Fruit fly (Drosophila melanogaster): ENCODE measurements around the gene Mms19.

Gene Mms19

DNA sequence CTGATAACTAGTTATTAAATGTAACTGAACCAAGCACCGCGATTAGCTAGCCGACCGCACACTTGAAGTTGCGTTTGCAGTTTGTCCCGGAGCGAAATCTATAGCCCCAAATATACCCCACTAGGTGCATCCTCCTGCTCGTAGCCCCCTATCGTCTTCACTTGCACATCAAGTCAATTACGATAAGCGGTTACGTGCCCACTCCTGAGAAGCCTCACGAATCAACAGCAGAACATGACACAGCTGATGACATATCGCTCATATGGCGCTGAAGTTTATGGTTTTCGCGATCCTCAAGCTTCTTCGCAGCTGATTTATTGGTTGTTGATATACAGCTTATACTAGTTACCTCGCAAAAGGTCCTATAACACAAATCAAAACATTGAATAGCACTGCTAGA is 28.9 kb downstream of the Mms19 start:
- TF ChIP-seq Dll (optimal IDR thresholded peaks at IDR 0.05) (no peak), psq (optimal IDR thresholded peaks at IDR 0.05) (no peak), usp (GFP tag; optimal IDR thresholded peaks at IDR 0.05) (no peak)

- TF ChIP-seq Dll (optimal IDR thresholded peaks at IDR 0.05) = no peak
- no peak for TF ChIP-seq EcR (GFP tag; optimal IDR thresholded peaks at IDR 0.05)
- no peak for TF ChIP-seq usp (GFP tag; optimal IDR thresholded peaks at IDR 0.05)
- no peak for TF ChIP-seq CG8478 (optimal IDR thresholded peaks at IDR 0.05)
Observed at dm6 chr3R:5261996-5262535, 29.7 kb downstream of the Mms19 start.

dm6 chr3R:5262592-5262991 is 30.2 kb downstream of the Mms19 start, which contains the start of gene Tim17a2:
TSS of gene Tim17a2 (minus strand) at chr3R:5262692.
- TF ChIP-seq psq (optimal IDR thresholded peaks at IDR 0.05) (no peak), usp (GFP tag; optimal IDR thresholded peaks at IDR 0.05) (no peak), CG8478 (optimal IDR thresholded peaks at IDR 0.05) (no peak), pan (optimal IDR thresholded peaks at IDR 0.05) (no peak), Dll (optimal IDR thresholded peaks at IDR 0.05) (no peak)

- TF ChIP-seq psq (optimal IDR thresholded peaks at IDR 0.05) = no peak
- TF ChIP-seq CG8478 (optimal IDR thresholded peaks at IDR 0.05) = peak; percentile 55
- TF ChIP-seq EcR (GFP tag; optimal IDR thresholded peaks at IDR 0.05) = peak in 1 of 2 experiments; percentile 11
- no peak for TF ChIP-seq usp (GFP tag; optimal IDR thresholded peaks at IDR 0.05)
Observed at dm6 chr3R:5263311-5264250, 31.2 kb downstream of the Mms19 start.

DNA sequence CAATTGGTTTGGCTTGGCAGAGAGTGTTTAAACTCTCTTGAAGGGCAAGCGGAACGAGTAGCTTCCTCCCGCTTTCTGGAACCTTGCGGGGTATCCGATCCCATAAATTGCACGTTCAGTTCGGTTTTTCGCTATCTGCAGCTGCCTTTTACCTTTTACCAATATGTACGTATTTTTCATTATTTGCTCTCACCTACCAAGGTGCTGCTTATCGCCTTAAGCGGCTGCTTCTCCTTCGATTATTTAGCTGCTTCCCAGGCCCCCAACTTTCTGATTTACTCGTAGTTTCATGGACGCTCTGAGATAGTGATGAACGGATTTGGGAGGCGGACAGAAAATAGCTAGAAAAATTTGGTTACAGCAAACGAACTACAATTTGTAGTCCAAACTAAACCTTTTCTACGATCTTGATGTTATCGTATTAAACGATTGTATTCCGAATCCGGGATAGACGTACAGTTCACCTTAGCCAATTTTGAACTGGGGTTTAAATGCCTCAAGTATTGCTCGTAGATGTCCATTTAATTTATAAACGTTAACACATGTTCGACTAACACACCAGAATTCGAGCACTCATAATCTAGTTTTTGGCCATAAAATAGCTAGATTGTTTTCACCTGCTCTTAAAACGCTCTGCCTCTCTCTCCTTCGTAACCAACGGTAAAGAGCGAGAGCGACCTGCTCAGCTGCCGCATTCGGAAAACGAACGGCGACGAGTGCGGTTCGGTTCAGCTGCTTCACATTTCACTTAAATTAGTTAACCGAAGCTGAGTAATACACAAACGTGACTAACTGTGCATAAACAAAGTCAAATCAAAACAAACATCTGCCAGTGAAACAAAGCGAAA is 32.1 kb downstream of the Mms19 start:
- no peak for TF ChIP-seq psq (optimal IDR thresholded peaks at IDR 0.05)
- no peak for TF ChIP-seq usp (GFP tag; optimal IDR thresholded peaks at IDR 0.05)
- no peak for TF ChIP-seq EcR (GFP tag; optimal IDR thresholded peaks at IDR 0.05)
- no peak for TF ChIP-seq CG8478 (optimal IDR thresholded peaks at IDR 0.05)
- TF ChIP-seq pan (optimal IDR thresholded peaks at IDR 0.05) = no peak
- TF ChIP-seq Dll (optimal IDR thresholded peaks at IDR 0.05) = no peak

dm6 chr3R:5266282-5266681 is 33.9 kb downstream of the Mms19 start:
- no peak for TF ChIP-seq usp (GFP tag; optimal IDR thresholded peaks at IDR 0.05)
- TF ChIP-seq CG8478 (optimal IDR thresholded peaks at IDR 0.05) = no peak
- TF ChIP-seq psq (optimal IDR thresholded peaks at IDR 0.05) = no peak
- TF ChIP-seq pan (optimal IDR thresholded peaks at IDR 0.05) = no peak
- TF ChIP-seq EcR (GFP tag; optimal IDR thresholded peaks at IDR 0.05) = no peak
- no peak for TF ChIP-seq Dll (optimal IDR thresholded peaks at IDR 0.05)

DNA sequence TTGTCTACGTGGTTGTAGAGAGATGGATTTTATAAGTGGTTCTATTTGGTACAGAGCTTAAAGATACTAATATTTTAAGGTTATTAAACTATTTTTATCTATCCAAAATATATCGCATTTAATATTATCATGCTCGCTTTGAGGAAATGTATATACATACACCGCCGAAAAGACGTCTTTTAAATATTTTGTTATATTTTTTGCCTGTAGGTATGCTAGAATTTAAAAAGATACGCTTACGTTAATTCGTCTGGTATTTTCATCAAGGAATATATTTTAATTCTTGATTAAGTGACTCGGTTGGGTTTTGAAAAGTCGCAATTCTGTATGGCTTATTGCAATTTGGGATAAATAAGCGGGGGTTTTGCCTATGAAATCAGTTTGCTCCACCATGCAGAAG is 36.2 kb downstream of the Mms19 start:
- TF ChIP-seq psq (optimal IDR thresholded peaks at IDR 0.05) = no peak
- TF ChIP-seq EcR (GFP tag; optimal IDR thresholded peaks at IDR 0.05) = no peak
- no peak for TF ChIP-seq Dll (optimal IDR thresholded peaks at IDR 0.05)
- TF ChIP-seq usp (GFP tag; optimal IDR thresholded peaks at IDR 0.05) = no peak
- no peak for TF ChIP-seq pan (optimal IDR thresholded peaks at IDR 0.05)
- TF ChIP-seq CG8478 (optimal IDR thresholded peaks at IDR 0.05) = no peak

DNA sequence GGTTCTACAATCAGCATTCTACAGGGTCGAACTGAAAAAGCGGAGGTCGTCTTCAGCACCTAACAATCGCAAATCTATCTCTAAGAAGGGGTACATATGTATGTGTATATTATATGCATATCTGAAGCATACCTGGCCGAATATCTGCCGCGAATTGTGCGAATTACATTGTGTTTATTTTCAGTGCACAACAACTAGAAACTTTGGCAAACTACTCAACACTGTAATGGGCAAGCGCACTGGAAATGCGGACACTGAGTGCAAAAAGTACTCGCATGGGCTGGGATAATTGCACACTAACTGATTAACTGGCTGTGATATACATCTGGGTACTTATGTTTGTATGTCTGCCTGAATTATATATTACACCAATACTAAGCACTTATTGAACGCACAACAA is 38.5 kb downstream of the Mms19 start:
- no peak for TF ChIP-seq pan (optimal IDR thresholded peaks at IDR 0.05)
- TF ChIP-seq EcR (GFP tag; optimal IDR thresholded peaks at IDR 0.05) = no peak
- TF ChIP-seq psq (optimal IDR thresholded peaks at IDR 0.05) = no peak
- no peak for TF ChIP-seq usp (GFP tag; optimal IDR thresholded peaks at IDR 0.05)
- TF ChIP-seq Dll (optimal IDR thresholded peaks at IDR 0.05) = no peak
- no peak for TF ChIP-seq CG8478 (optimal IDR thresholded peaks at IDR 0.05)

DNA sequence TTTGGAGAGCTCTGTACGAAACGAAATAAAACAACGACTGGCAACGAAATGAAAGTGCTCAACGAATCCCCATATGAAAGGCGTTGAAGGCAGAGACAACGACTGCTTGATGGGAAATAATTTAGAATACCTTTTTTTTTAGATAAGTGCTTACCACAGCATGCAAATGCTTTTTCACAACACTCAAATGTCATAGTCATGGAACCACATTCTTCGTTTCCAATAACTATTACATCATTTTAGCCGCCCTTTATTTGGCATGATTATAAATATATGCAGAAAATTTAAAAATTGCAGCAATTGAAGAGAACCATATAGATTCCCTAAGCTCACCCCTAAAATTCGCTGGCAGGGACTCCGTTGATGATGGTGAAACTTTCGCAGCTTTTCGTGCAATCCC is 45.4 kb downstream of the Mms19 start, which contains the start of gene CG31538:
TSS of gene CG31538 (minus strand) at position 101 of the 400 bp plus-strand sequence.
- TF ChIP-seq CG8478 (optimal IDR thresholded peaks at IDR 0.05) (no peak), Dll (optimal IDR thresholded peaks at IDR 0.05) (no peak), usp (GFP tag; optimal IDR thresholded peaks at IDR 0.05) (no peak), psq (optimal IDR thresholded peaks at IDR 0.05) (no peak), pan (optimal IDR thresholded peaks at IDR 0.05) (no peak), EcR (GFP tag; optimal IDR thresholded peaks at IDR 0.05) (no peak)

dm6 chr3R:5278627-5279026 is 46.3 kb downstream of the Mms19 start:
- no peak for TF ChIP-seq pan (optimal IDR thresholded peaks at IDR 0.05)
- TF ChIP-seq psq (optimal IDR thresholded peaks at IDR 0.05) = no peak

DNA sequence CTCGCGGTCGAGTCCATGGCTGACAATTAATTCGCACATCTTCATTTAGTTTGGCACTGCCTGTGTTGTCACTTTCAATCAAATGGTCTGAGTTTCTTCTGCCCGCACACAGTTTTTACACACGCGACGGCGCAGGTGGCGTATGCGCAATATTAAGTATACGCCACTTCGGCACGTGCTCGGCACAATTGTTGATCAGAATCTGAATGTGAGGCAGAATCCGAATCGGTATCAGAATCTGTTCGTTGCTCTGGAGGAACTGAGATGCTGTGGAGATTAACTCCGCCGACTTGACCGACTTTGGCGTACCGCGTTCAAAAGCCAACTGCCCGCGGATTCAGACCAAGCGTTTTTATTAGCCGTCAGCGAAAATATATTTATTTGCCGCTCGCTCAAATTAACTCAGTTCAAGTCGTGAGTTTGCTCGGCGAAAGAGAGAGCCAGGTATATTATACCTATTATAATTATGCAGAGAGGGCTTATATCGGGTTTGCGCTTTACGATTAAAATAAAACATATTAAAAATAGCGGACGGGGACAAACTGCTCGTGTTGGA is 47.3 kb downstream of the Mms19 start:
- TF ChIP-seq CG8478 (optimal IDR thresholded peaks at IDR 0.05) = no peak
- TF ChIP-seq Dll (optimal IDR thresholded peaks at IDR 0.05) = no peak
- no peak for TF ChIP-seq usp (GFP tag; optimal IDR thresholded peaks at IDR 0.05)
- no peak for TF ChIP-seq psq (optimal IDR thresholded peaks at IDR 0.05)
- no peak for TF ChIP-seq pan (optimal IDR thresholded peaks at IDR 0.05)
- TF ChIP-seq EcR (GFP tag; optimal IDR thresholded peaks at IDR 0.05) = no peak

DNA sequence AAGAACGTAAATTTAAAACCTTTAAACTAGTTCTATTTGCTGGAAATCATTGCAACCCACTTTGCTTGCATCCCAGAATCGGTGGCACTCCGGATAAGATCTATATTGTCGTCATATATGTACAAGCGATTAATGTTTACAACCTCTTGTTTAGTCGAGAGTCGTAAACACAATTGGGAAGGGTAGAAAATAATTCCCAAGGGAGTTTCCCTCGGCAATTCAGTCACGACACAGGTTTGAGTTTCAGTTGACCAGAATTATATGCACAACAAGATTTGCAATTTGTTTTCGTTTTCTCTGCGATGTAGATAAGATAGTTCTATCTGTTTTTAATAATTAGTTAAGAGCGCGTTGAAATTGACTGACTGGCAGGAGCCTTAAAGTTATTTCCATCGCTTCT is 48.0 kb downstream of the Mms19 start:
- TF ChIP-seq usp (GFP tag; optimal IDR thresholded peaks at IDR 0.05) = no peak
- TF ChIP-seq Dll (optimal IDR thresholded peaks at IDR 0.05) = no peak
- TF ChIP-seq EcR (GFP tag; optimal IDR thresholded peaks at IDR 0.05) = no peak
- TF ChIP-seq psq (optimal IDR thresholded peaks at IDR 0.05) = no peak
- TF ChIP-seq pan (optimal IDR thresholded peaks at IDR 0.05) = no peak
- TF ChIP-seq CG8478 (optimal IDR thresholded peaks at IDR 0.05) = no peak
